Worm (Caenorhabditis elegans) whole organism, L4 larva: ENCODE results near the gene mboa-6.
A peak's percentile ranks its signal among the peaks of the same experiment; 100 is the strongest.

Source experiments
- D1046.2 ChIP-seq: fragments of 200-800 bp; sonication (Bioruptor generic); IDR thresholded peaks from 2 replicates; pipeline ENCODE4 v1.3.6; 2022; ENCODE audit warnings: missing genetic modification characterization, missing compliant biosample characterization
- F44E2.7 ChIP-seq: fragments of 200-800 bp; sonication (Bioruptor generic); IDR thresholded peaks from 2 replicates; pipeline ENCODE4 v2.1.2; 2022; ENCODE audit warnings: missing genetic modification characterization, missing compliant biosample characterization
- R02D3.7 ChIP-seq: fragments of 150-350 bp; sonication (generic microtip); optimal IDR thresholded peaks from 3 replicates; lab custom pipeline; 2014; ENCODE audit warnings: missing biosample characterization, missing genetic modification characterization
- T20F7.1 ChIP-seq: fragments of 200-800 bp; sonication (Bioruptor generic); optimal IDR thresholded peaks from 2 replicates; lab custom pipeline; 2018; ENCODE audit warnings: mild to moderate bottlenecking, missing genetic modification characterization, missing compliant biosample characterization
- T26A8.4 ChIP-seq: fragments of 200-800 bp; sonication (Bioruptor generic); IDR thresholded peaks from 2 replicates; pipeline ENCODE4 v1.3.6; 2022; ENCODE audit warnings: missing genetic modification characterization, missing compliant biosample characterization
- Y105C5A.15 ChIP-seq: fragments of 200-800 bp; sonication (Bioruptor generic); IDR thresholded peaks from 2 replicates; pipeline ENCODE4 v1.3.6; 2022; ENCODE audit warnings: missing genetic modification characterization, missing compliant biosample characterization
- Y48G9A.11 ChIP-seq: fragments of 200-800 bp; sonication (Bioruptor generic); IDR thresholded peaks from 2 replicates; pipeline ENCODE4 v1.3.6; 2022; ENCODE audit warnings: missing genetic modification reagents, missing genetic modification characterization, missing compliant biosample characterization
- Y5F2A.4 ChIP-seq: fragments of 200-800 bp; sonication (Bioruptor generic); optimal IDR thresholded peaks from 2 replicates; lab custom pipeline; 2018; ENCODE audit warnings: mild to moderate bottlenecking, missing genetic modification characterization, missing compliant biosample characterization
- ZK546.5 ChIP-seq, 2 experiments: sonication (generic microtip); optimal IDR thresholded peaks; 2 replicates each; lab custom pipeline; 2017; ENCODE audit warnings: missing biosample characterization in 2 of 2, missing genetic modification characterization in 2 of 2
- aly-2 ChIP-seq: sonication (generic microtip); optimal IDR thresholded peaks from 2 replicates; lab custom pipeline; 2018; ENCODE audit warnings: missing biosample characterization, missing genetic modification characterization
- arid-1 ChIP-seq: fragments of 200-800 bp; sonication (Bioruptor generic); conservative IDR thresholded peaks from 2 replicates; pipeline ENCODE4 v1.3.6; 2022; ENCODE audit warnings: missing genetic modification reagents, missing genetic modification characterization, missing compliant biosample characterization
- ceh-32 ChIP-seq: sonication (generic microtip); optimal IDR thresholded peaks from 2 replicates; lab custom pipeline; 2016; ENCODE audit warnings: mild to moderate bottlenecking, missing genetic modification characterization, missing compliant biosample characterization; ENCODE audit not compliant: poor library complexity
- ceh-44 ChIP-seq: fragments of 200-800 bp; sonication (Bioruptor generic); IDR thresholded peaks from 2 replicates; pipeline ENCODE4 v1.3.6; 2022; ENCODE audit warnings: missing genetic modification reagents, missing genetic modification characterization, missing compliant biosample characterization
- ceh-62 ChIP-seq: sonication (generic microtip); optimal IDR thresholded peaks from 2 replicates; lab custom pipeline; 2017; ENCODE audit warnings: missing biosample characterization, missing genetic modification characterization
- ceh-82 ChIP-seq: sonication (generic microtip); optimal IDR thresholded peaks from 2 replicates; lab custom pipeline; 2017; ENCODE audit warnings: missing biosample characterization, missing genetic modification characterization
- ces-1 ChIP-seq: fragments of 150-350 bp; sonication (generic microtip); optimal IDR thresholded peaks from 4 replicates; lab custom pipeline; 2014; ENCODE audit warnings: missing biosample characterization, missing genetic modification reagents, missing genetic modification characterization
- daf-12 ChIP-seq: fragments of 150-350 bp; optimal IDR thresholded peaks from 2 replicates; lab custom pipeline; 2014; ENCODE audit warnings: missing biosample characterization, missing genetic modification reagents, missing genetic modification characterization
- dmd-6 ChIP-seq: fragments of 200-800 bp; sonication (Bioruptor generic); IDR thresholded peaks from 2 replicates; pipeline ENCODE4 v1.3.6; 2022; ENCODE audit warnings: missing genetic modification reagents, missing genetic modification characterization, missing compliant biosample characterization
- dpl-1 ChIP-seq: fragments of 150-350 bp; optimal IDR thresholded peaks from 2 replicates; lab custom pipeline; 2014; ENCODE audit warnings: missing biosample characterization, missing genetic modification reagents, missing genetic modification characterization
- duxl-1 ChIP-seq: sonication (generic microtip); optimal IDR thresholded peaks from 2 replicates; lab custom pipeline; 2016; ENCODE audit warnings: mild to moderate bottlenecking, missing genetic modification characterization, moderate library complexity, missing compliant biosample characterization; ENCODE audit not compliant: poor library complexity
- egl-27 ChIP-seq: sonication (generic microtip); optimal IDR thresholded peaks from 3 replicates; lab custom pipeline; 2017; ENCODE audit warnings: missing biosample characterization, missing genetic modification reagents, missing genetic modification characterization
- hif-1 ChIP-seq, 2 experiments: sonication (generic microtip); optimal IDR thresholded peaks; 2 replicates each; lab custom pipeline; 2016 to 2017; ENCODE audit warnings: missing compliant biosample characterization in 2 of 2, missing genetic modification characterization in 2 of 2, missing genetic modification reagents in 2 of 2, missing genotype in 2 of 2, mild to moderate bottlenecking in 1 of 2
- hlh-11 ChIP-seq: fragments of 200-800 bp; sonication (Bioruptor generic); optimal IDR thresholded peaks from 2 replicates; lab custom pipeline; 2018; ENCODE audit warnings: mild to moderate bottlenecking, missing genetic modification characterization, missing compliant biosample characterization
- jun-1 ChIP-seq: fragments of 150-350 bp; optimal IDR thresholded peaks from 2 replicates; lab custom pipeline; 2014; ENCODE audit warnings: missing biosample characterization, missing genetic modification reagents, missing genetic modification characterization
- lim-7 ChIP-seq: fragments of 200-800 bp; sonication (Bioruptor generic); IDR thresholded peaks from 2 replicates; pipeline ENCODE4 v1.3.6; 2022; ENCODE audit warnings: missing genetic modification characterization, missing compliant biosample characterization
- lin-1 ChIP-seq: fragments of 200-800 bp; sonication (Bioruptor generic); IDR thresholded peaks from 2 replicates; pipeline ENCODE4 v1.3.6; 2022; ENCODE audit warnings: missing genetic modification reagents, missing genetic modification characterization, missing compliant biosample characterization
- lin-13 ChIP-seq: fragments of 150-350 bp; optimal IDR thresholded peaks from 2 replicates; lab custom pipeline; 2014; ENCODE audit warnings: missing biosample characterization, missing genetic modification reagents, missing genetic modification characterization
- lin-38 ChIP-seq: fragments of 200-800 bp; sonication (Bioruptor generic); IDR thresholded peaks from 2 replicates; pipeline ENCODE4 v1.3.6; 2022; ENCODE audit warnings: missing genetic modification reagents, missing genetic modification characterization, missing compliant biosample characterization
- lir-3 ChIP-seq: sonication (generic microtip); optimal IDR thresholded peaks from 2 replicates; lab custom pipeline; 2016; ENCODE audit warnings: mild to moderate bottlenecking, missing genetic modification characterization, missing compliant biosample characterization
- lsy-2 ChIP-seq, 2 experiments: fragments of 150-350 bp in 1 of 2; sonication (generic microtip) in 1 of 2; optimal IDR thresholded peaks; 2 replicates each; lab custom pipeline; 2014 to 2017; ENCODE audit warnings: missing biosample characterization in 2 of 2, missing genetic modification characterization in 2 of 2
- madf-5 ChIP-seq, 2 experiments: fragments of 200-800 bp; sonication (Bioruptor generic); IDR thresholded peaks; 2 replicates each; pipeline ENCODE4 v1.3.6; 2022; ENCODE audit warnings: missing compliant biosample characterization in 2 of 2, missing genetic modification characterization in 2 of 2
- mdl-1 ChIP-seq, 2 experiments: fragments of 150-350 bp in 1 of 2; sonication (generic microtip) in 1 of 2; optimal IDR thresholded peaks; 2 replicates each; lab custom pipeline; 2014 to 2017; ENCODE audit warnings: missing biosample characterization in 2 of 2, missing genetic modification characterization in 2 of 2
- mdt-29 ChIP-seq: fragments of 200-800 bp; sonication (Bioruptor generic); IDR thresholded peaks from 2 replicates; pipeline ENCODE4 v1.3.6; 2022; ENCODE audit warnings: missing genetic modification reagents, missing genetic modification characterization, missing compliant biosample characterization
- nhr-10 ChIP-seq: fragments of 150-350 bp; optimal IDR thresholded peaks from 2 replicates; lab custom pipeline; 2014; ENCODE audit warnings: missing biosample characterization, missing genetic modification characterization
- nhr-237 ChIP-seq: sonication (generic microtip); optimal IDR thresholded peaks from 2 replicates; lab custom pipeline; 2017; ENCODE audit warnings: missing biosample characterization, missing genetic modification characterization
- nhr-28 ChIP-seq: fragments of 150-350 bp; optimal IDR thresholded peaks from 2 replicates; lab custom pipeline; 2014; ENCODE audit warnings: missing biosample characterization, missing genetic modification characterization
- nhr-41 ChIP-seq: fragments of 200-800 bp; sonication (Bioruptor generic); IDR thresholded peaks from 2 replicates; pipeline ENCODE4 v1.3.6; 2022; ENCODE audit warnings: missing genetic modification reagents, missing genetic modification characterization, missing compliant biosample characterization
- nhr-48 ChIP-seq: sonication (generic microtip); optimal IDR thresholded peaks from 2 replicates; lab custom pipeline; 2016; ENCODE audit warnings: mild to moderate bottlenecking, missing genetic modification characterization, missing compliant biosample characterization
- nhr-6 ChIP-seq: fragments of 150-350 bp; optimal IDR thresholded peaks from 2 replicates; lab custom pipeline; 2014; ENCODE audit warnings: missing biosample characterization, missing genetic modification characterization
- nhr-76 ChIP-seq: fragments of 150-350 bp; optimal IDR thresholded peaks from 2 replicates; lab custom pipeline; 2014; ENCODE audit warnings: missing biosample characterization, missing genetic modification characterization
- nhr-77 ChIP-seq: fragments of 150-350 bp; optimal IDR thresholded peaks from 2 replicates; lab custom pipeline; 2014; ENCODE audit warnings: missing biosample characterization, missing genetic modification characterization
- saeg-2 ChIP-seq: fragments of 200-800 bp; sonication (Bioruptor generic); IDR thresholded peaks from 2 replicates; pipeline ENCODE4 v1.3.6; 2022; ENCODE audit warnings: missing genetic modification reagents, missing genetic modification characterization, missing compliant biosample characterization
- sdz-12 ChIP-seq: fragments of 200-800 bp; sonication (Bioruptor generic); optimal IDR thresholded peaks from 2 replicates; lab custom pipeline; 2018; ENCODE audit warnings: mild to moderate bottlenecking, missing genetic modification characterization, missing compliant biosample characterization
- set-16 ChIP-seq: fragments of 200-800 bp; sonication (Bioruptor generic); IDR thresholded peaks from 2 replicates; pipeline ENCODE4 v1.3.6; 2022; ENCODE audit warnings: missing genetic modification reagents, missing genetic modification characterization, missing compliant biosample characterization
- skn-1 ChIP-seq: fragments of 150-350 bp; optimal IDR thresholded peaks from 2 replicates; lab custom pipeline; 2014; ENCODE audit warnings: missing biosample characterization, missing genetic modification characterization
- unc-39 ChIP-seq: sonication (generic microtip); optimal IDR thresholded peaks from 2 replicates; lab custom pipeline; 2017; ENCODE audit warnings: missing biosample characterization, missing genetic modification characterization
- unc-62 ChIP-seq, 3 experiments: fragments of 150-350 bp in 1 of 3; sonication (generic microtip); optimal IDR thresholded peaks in 2 of 3; peaks in 1 of 3; 1 replicate in 1 of 3; 2 replicates in 2 of 3; lab custom pipeline; 2014 to 2017; ENCODE audit warnings: missing biosample characterization in 3 of 3, missing genetic modification characterization in 3 of 3, missing genetic modification reagents in 3 of 3, missing genotype in 1 of 3
- vab-7 ChIP-seq: fragments of 200-800 bp; sonication (Bioruptor generic); IDR thresholded peaks from 2 replicates; pipeline ENCODE4 v1.3.6; 2022; ENCODE audit warnings: missing genetic modification reagents, missing genetic modification characterization, missing compliant biosample characterization
- zag-1 ChIP-seq: fragments of 150-350 bp; optimal IDR thresholded peaks from 2 replicates; lab custom pipeline; 2014; ENCODE audit warnings: missing biosample characterization, missing genetic modification characterization
- zfp-2 ChIP-seq: sonication (generic microtip); optimal IDR thresholded peaks from 2 replicates; lab custom pipeline; 2016; ENCODE audit warnings: mild to moderate bottlenecking, missing genetic modification characterization, missing compliant biosample characterization
- zip-11 ChIP-seq: fragments of 200-800 bp; sonication (Bioruptor generic); IDR thresholded peaks from 2 replicates; pipeline ENCODE4 v1.3.6; 2022; ENCODE audit warnings: missing genetic modification characterization, missing compliant biosample characterization
- zip-2 ChIP-seq: fragments of 150-350 bp; optimal IDR thresholded peaks from 2 replicates; lab custom pipeline; 2014; ENCODE audit warnings: missing biosample characterization, missing genetic modification characterization

Gene mboa-6

DNA sequence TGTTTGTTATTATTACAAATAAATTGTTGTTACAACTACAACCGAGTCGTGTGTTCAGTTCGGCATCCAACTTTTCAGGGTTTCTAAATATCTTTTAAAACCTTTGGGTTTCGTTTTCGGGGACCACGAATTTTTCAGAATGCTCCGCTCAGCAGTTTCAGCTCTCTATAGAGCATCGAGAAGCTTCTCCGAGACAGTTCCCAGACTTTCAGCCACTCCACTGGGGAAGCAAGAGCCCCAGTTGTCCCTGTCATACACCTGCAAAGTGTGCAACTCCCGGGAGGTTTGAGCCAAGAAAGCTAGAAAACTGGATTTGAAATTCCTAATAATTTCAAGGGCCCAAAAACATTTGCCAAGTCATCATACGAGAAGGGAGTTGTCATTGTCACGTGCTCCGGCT is 10.4 kb downstream of the mboa-6 start, which contains the start of gene F53A3.7 (continued):
- TF ChIP-seq D1046.2 (GFP tag; lab: Robert Waterston, UW) (peak; percentile 61; the same call in 1 of the 2 replicates), saeg-2 (GFP tag; lab: Robert Waterston, UW) (no peak), egl-27 (tag; lab: Kevin White, UChicago) (no peak), nhr-28 (tag; lab: Kevin White, UChicago) (no peak), nhr-76 (tag; lab: Kevin White, UChicago) (no peak), ceh-62 (tag; lab: Kevin White, UChicago) (no peak), F44E2.7 (GFP tag; lab: Robert Waterston, UW) (no peak), jun-1 (tag; lab: Kevin White, UChicago) (no peak), T20F7.1 (peak; percentile 58), unc-39 (tag; lab: Kevin White, UChicago) (no peak), skn-1 (no peak), madf-5 (GFP tag; IDR thresholded peaks at IDR 0.05; lab: Robert Waterston, UW) (peak in 1 of 2 experiments; percentile 45; a peak in 1 of 4 replicates), mdl-1 (tag; optimal IDR thresholded peaks at IDR 0.05; lab: Kevin White, UChicago) (no peak), T26A8.4 (no peak), nhr-41 (GFP tag; lab: Robert Waterston, UW) (0 out of 2 replicates have a peak, but pooled peaks have one; percentile 11), unc-62 (GFP tag; optimal IDR thresholded peaks at IDR 0.05 in 1 of 2; lab: Kevin White, UChicago) (no peak), unc-62 (tag; optimal IDR thresholded peaks at IDR 0.05; lab: Kevin White, UChicago) (no peak), ZK546.5 (tag; optimal IDR thresholded peaks at IDR 0.05; lab: Kevin White, UChicago) (no peak), hlh-11 (no peak), daf-12 (tag; lab: Kevin White, UChicago) (no peak), lir-3 (tag; lab: Kevin White, UChicago) (no peak), lin-38 (GFP tag; lab: Robert Waterston, UW) (peak; percentile 67), lin-13 (GFP tag; lab: Kevin White, UChicago) (no peak), set-16 (no peak), nhr-237 (no peak), ceh-82 (tag; lab: Kevin White, UChicago) (no peak), mdt-29 (GFP tag; lab: Robert Waterston, UW) (no peak), R02D3.7 (tag; lab: Kevin White, UChicago) (no peak), vab-7 (GFP tag; lab: Robert Waterston, UW) (no peak), nhr-10 (tag; lab: Kevin White, UChicago) (no peak), zip-2 (no peak), ceh-32 (tag; lab: Kevin White, UChicago) (no peak), nhr-48 (tag; lab: Kevin White, UChicago) (no peak), zfp-2 (tag; lab: Kevin White, UChicago) (no peak), nhr-6 (tag; lab: Kevin White, UChicago) (no peak), zip-11 (no peak), Y5F2A.4 (GFP tag; lab: Kevin White, UChicago) (no peak), arid-1 (GFP tag; lab: Robert Waterston, UW) (no peak), nhr-77 (tag; lab: Kevin White, UChicago) (no peak), lsy-2 (tag; optimal IDR thresholded peaks at IDR 0.05; lab: Kevin White, UChicago) (no peak), ceh-44 (GFP tag; lab: Robert Waterston, UW) (no peak), aly-2 (tag; lab: Kevin White, UChicago) (no peak), duxl-1 (tag; lab: Kevin White, UChicago) (no peak), lim-7 (GFP tag; lab: Robert Waterston, UW) (no peak), Y105C5A.15 (GFP tag; lab: Robert Waterston, UW) (peak; percentile 67; the same call in 1 of the 2 replicates), sdz-12 (GFP tag; lab: Kevin White, UChicago) (peak; percentile 63), dmd-6 (GFP tag; lab: Robert Waterston, UW) (no peak), dpl-1 (GFP tag; lab: Kevin White, UChicago) (no peak), ces-1 (GFP tag; lab: Kevin White, UChicago) (no peak), lin-1 (0 out of 2 replicates have a peak, but pooled peaks have one; percentile 7), Y48G9A.11 (GFP tag; lab: Robert Waterston, UW) (peak; percentile 74), hif-1 (tag; optimal IDR thresholded peaks at IDR 0.05; lab: Kevin White, UChicago) (no peak), zag-1 (no peak)
